Worm (Caenorhabditis elegans) whole organism, L3 larva: ENCODE measurements around the gene clec-55.
A peak's percentile ranks its signal among the peaks of the same experiment; 100 is the strongest.

Experiments used
- R02D3.7 ChIP-seq: fragments of 150-350 bp; optimal IDR thresholded peaks from 2 replicates; lab custom pipeline; 2014; ENCODE audit warnings: missing biosample characterization, missing genetic modification characterization
- ZK546.5 ChIP-seq: sonication (generic microtip); optimal IDR thresholded peaks from 2 replicates; lab custom pipeline; 2017; ENCODE audit warnings: missing biosample characterization, missing genetic modification characterization
- aly-2 ChIP-seq: fragments of 150-350 bp; optimal IDR thresholded peaks from 2 replicates; lab custom pipeline; 2014; ENCODE audit warnings: missing biosample characterization, missing genetic modification characterization
- ama-1 ChIP-seq: fragments of 150-350 bp; optimal IDR thresholded peaks from 2 replicates; lab custom pipeline; 2018
- ceh-16 ChIP-seq: sonication (generic microtip); optimal IDR thresholded peaks from 2 replicates; lab custom pipeline; 2017; ENCODE audit warnings: missing biosample characterization, missing genetic modification characterization
- ceh-82 ChIP-seq: fragments of 150-350 bp; optimal IDR thresholded peaks from 2 replicates; lab custom pipeline; 2014; ENCODE audit warnings: missing biosample characterization, missing genetic modification characterization
- ceh-9 ChIP-seq: sonication (generic microtip); optimal IDR thresholded peaks from 2 replicates; lab custom pipeline; 2018; ENCODE audit warnings: missing biosample characterization, missing genetic modification characterization
- daf-12 ChIP-seq: fragments of 150-350 bp; optimal IDR thresholded peaks from 2 replicates; lab custom pipeline; 2014; ENCODE audit warnings: missing biosample characterization, missing genetic modification reagents, missing genetic modification characterization
- egl-27 ChIP-seq: sonication (generic microtip); optimal IDR thresholded peaks from 4 replicates; lab custom pipeline; 2017; ENCODE audit warnings: missing biosample characterization, missing genetic modification reagents, missing genetic modification characterization
- egl-5 ChIP-seq: fragments of 150-350 bp; optimal IDR thresholded peaks from 2 replicates; lab custom pipeline; 2017; ENCODE audit warnings: missing biosample characterization, missing genetic modification reagents, missing genetic modification characterization, inconsistent platforms
- elt-1 ChIP-seq: fragments of 150-350 bp; optimal IDR thresholded peaks from 2 replicates; lab custom pipeline; 2014; ENCODE audit warnings: missing biosample characterization, missing genetic modification characterization
- elt-2 ChIP-seq: sonication (generic microtip); optimal IDR thresholded peaks from 2 replicates; lab custom pipeline; 2016; ENCODE audit warnings: missing genetic modification reagents, mild to moderate bottlenecking, missing genetic modification characterization, missing compliant biosample characterization
- elt-3 ChIP-seq, 3 experiments: fragments of 150-350 bp in 1 of 3; sonication (generic microtip) in 2 of 3; optimal IDR thresholded peaks; 2 replicates in 2 of 3; 4 replicates in 1 of 3; lab custom pipeline; 2014 to 2017; ENCODE audit warnings: missing biosample characterization in 3 of 3, missing genetic modification characterization in 3 of 3
- eor-1 ChIP-seq, 2 experiments: fragments of 150-350 bp; optimal IDR thresholded peaks; 2 replicates each; lab custom pipeline; 2014 to 2018; ENCODE audit warnings: missing biosample characterization in 2 of 2, missing genetic modification characterization in 2 of 2
- fkh-2 ChIP-seq: fragments of 150-350 bp; optimal IDR thresholded peaks from 2 replicates; lab custom pipeline; 2014; ENCODE audit warnings: missing biosample characterization, missing genetic modification reagents, missing genetic modification characterization
- hmg-11 ChIP-seq: sonication (generic microtip); optimal IDR thresholded peaks from 2 replicates; lab custom pipeline; 2016; ENCODE audit warnings: missing genetic modification characterization, missing compliant biosample characterization
- lin-15B ChIP-seq: fragments of 150-350 bp; optimal IDR thresholded peaks from 2 replicates; lab custom pipeline; 2014; ENCODE audit warnings: missing biosample characterization, missing genetic modification characterization
- lsy-12 ChIP-seq: sonication (generic microtip); optimal IDR thresholded peaks from 2 replicates; lab custom pipeline; 2016; ENCODE audit warnings: mild to moderate bottlenecking, missing genetic modification characterization, missing compliant biosample characterization
- mml-1 ChIP-seq: fragments of 150-350 bp; sonication (generic microtip); optimal IDR thresholded peaks from 3 replicates; lab custom pipeline; 2014; ENCODE audit warnings: missing biosample characterization, missing genetic modification characterization
- nfya-1 ChIP-seq: sonication (generic microtip); optimal IDR thresholded peaks from 2 replicates; lab custom pipeline; 2017; ENCODE audit warnings: missing genetic modification characterization, mild to moderate bottlenecking, missing compliant biosample characterization, antibody characterized with exemption, moderate library complexity; ENCODE audit not compliant: insufficient read depth
- nhr-11 ChIP-seq: fragments of 150-350 bp; optimal IDR thresholded peaks from 2 replicates; lab custom pipeline; 2014; ENCODE audit warnings: missing biosample characterization, missing genetic modification characterization
- nhr-12 ChIP-seq: fragments of 150-350 bp; optimal IDR thresholded peaks from 2 replicates; lab custom pipeline; 2014; ENCODE audit warnings: missing biosample characterization, missing genetic modification characterization
- nhr-23 ChIP-seq: fragments of 150-350 bp; optimal IDR thresholded peaks from 2 replicates; lab custom pipeline; 2014; ENCODE audit warnings: missing biosample characterization, missing genetic modification reagents, missing genetic modification characterization
- nhr-237 ChIP-seq: fragments of 150-350 bp; optimal IDR thresholded peaks from 2 replicates; lab custom pipeline; 2014; ENCODE audit warnings: missing biosample characterization, missing genetic modification characterization
- nhr-25 ChIP-seq: sonication (generic microtip); optimal IDR thresholded peaks from 2 replicates; lab custom pipeline; 2017; ENCODE audit warnings: missing biosample characterization, missing genetic modification characterization
- nhr-43 ChIP-seq: sonication (generic microtip); optimal IDR thresholded peaks from 2 replicates; lab custom pipeline; 2016; ENCODE audit warnings: mild to moderate bottlenecking, missing genetic modification characterization, missing compliant biosample characterization; ENCODE audit not compliant: poor library complexity, severe bottlenecking
- nhr-76 ChIP-seq: fragments of 150-350 bp; sonication (generic microtip); optimal IDR thresholded peaks from 5 replicates; lab custom pipeline; 2014; ENCODE audit warnings: missing biosample characterization, missing genetic modification characterization
- nhr-77 ChIP-seq: fragments of 150-350 bp; optimal IDR thresholded peaks from 2 replicates; lab custom pipeline; 2014; ENCODE audit warnings: missing biosample characterization, missing genetic modification characterization
- pha-4 ChIP-seq: fragments of 150-350 bp; optimal IDR thresholded peaks from 2 replicates; lab custom pipeline; 2014; ENCODE audit warnings: missing biosample characterization, missing genetic modification reagents, missing genetic modification characterization
- sea-2 ChIP-seq: fragments of 150-350 bp; sonication (generic microtip); optimal IDR thresholded peaks from 4 replicates; lab custom pipeline; 2014; ENCODE audit warnings: missing biosample characterization, missing genetic modification reagents, missing genetic modification characterization
- snpc-4 ChIP-seq: fragments of 150-350 bp; optimal IDR thresholded peaks from 2 replicates; lab custom pipeline; 2014; ENCODE audit warnings: missing biosample characterization, missing genetic modification characterization
- tbx-2 ChIP-seq: sonication (generic microtip); optimal IDR thresholded peaks from 2 replicates; lab custom pipeline; 2016; ENCODE audit warnings: mild to moderate bottlenecking, missing genetic modification characterization, missing compliant biosample characterization
- unc-39 ChIP-seq: sonication (generic microtip); optimal IDR thresholded peaks from 4 replicates; lab custom pipeline; 2017; ENCODE audit warnings: missing biosample characterization, missing genetic modification characterization
- zag-1 ChIP-seq: fragments of 150-350 bp; optimal IDR thresholded peaks from 2 replicates; lab custom pipeline; 2014; ENCODE audit warnings: missing biosample characterization, missing genetic modification characterization
- ztf-11 ChIP-seq: fragments of 150-350 bp; optimal IDR thresholded peaks from 2 replicates; lab custom pipeline; 2014; ENCODE audit warnings: missing biosample characterization, missing genetic modification characterization
- ztf-4 ChIP-seq: fragments of 150-350 bp; optimal IDR thresholded peaks from 2 replicates; lab custom pipeline; 2014; ENCODE audit warnings: missing biosample characterization, missing genetic modification characterization

Gene clec-55

DNA sequence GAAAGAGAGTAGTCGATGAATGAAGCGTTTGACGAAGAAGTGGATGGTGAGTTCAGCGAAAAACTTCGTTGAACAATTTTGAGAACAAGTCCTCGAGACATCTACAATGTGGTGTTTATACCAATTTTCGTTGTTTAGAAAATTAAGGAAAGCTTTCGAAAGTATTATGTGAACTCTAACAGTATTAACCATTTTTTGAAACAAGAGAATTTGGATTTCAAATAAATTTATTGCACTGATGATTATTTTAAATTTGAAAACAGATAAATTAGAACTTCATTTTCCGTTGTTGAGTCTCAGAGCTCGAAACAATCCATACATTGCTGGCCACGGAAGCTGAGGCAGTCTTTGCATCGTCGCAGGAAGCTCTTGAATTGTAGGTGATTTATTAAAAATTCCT, 43.4 kb downstream of the clec-55 start, which contains the start of gene C53A5.16:
C53A5.16 (minus strand) TSS at position 101 of the 400 bp plus-strand sequence.
- TF ChIP-seq fkh-2: no peak
- no peak for TF ChIP-seq nfya-1
- no peak for TF ChIP-seq egl-5 (tag; lab: Kevin White, UChicago)
- no peak for TF ChIP-seq lsy-12 (tag; lab: Kevin White, UChicago)
- no peak for TF ChIP-seq mml-1
- TF ChIP-seq aly-2 (tag; lab: Kevin White, UChicago): no peak
- no peak for TF ChIP-seq nhr-43
- TF ChIP-seq tbx-2: no peak
- no peak for TF ChIP-seq ztf-11 (tag; lab: Kevin White, UChicago)
- TF ChIP-seq R02D3.7: no peak
- TF ChIP-seq nhr-12 (tag; lab: Kevin White, UChicago): no peak
- TF ChIP-seq elt-3 (tag; optimal IDR thresholded peaks at IDR 0.05; lab: Kevin White, UChicago): no peak
- TF ChIP-seq snpc-4: no peak
- no peak for TF ChIP-seq ceh-9 (tag; lab: Kevin White, UChicago)
- no peak for TF ChIP-seq nhr-11
- TF ChIP-seq nhr-76: no peak
- no peak for TF ChIP-seq sea-2
- no peak for TF ChIP-seq nhr-77 (tag; lab: Kevin White, UChicago)
- TF ChIP-seq nhr-23 (tag; lab: Kevin White, UChicago): no peak

ce11 chrV:14523105-14523504, 44.0 kb downstream of the clec-55 start, which contains the start of gene C53A5.2:
Gene C53A5.2 (minus strand): TSS chrV:14523205.
- no peak for TF ChIP-seq pha-4 (tag; lab: Kevin White, UChicago)
- no peak for TF ChIP-seq ceh-82 (tag; lab: Kevin White, UChicago)
- TF ChIP-seq ztf-4 (tag; lab: Kevin White, UChicago): no peak
- TF ChIP-seq ZK546.5: no peak
- no peak for TF ChIP-seq nhr-25 (tag; lab: Kevin White, UChicago)
- no peak for TF ChIP-seq ztf-11 (tag; lab: Kevin White, UChicago)
- TF ChIP-seq elt-2 (tag; lab: Kevin White, UChicago): no peak
- TF ChIP-seq hmg-11 (tag; lab: Kevin White, UChicago): no peak

DNA sequence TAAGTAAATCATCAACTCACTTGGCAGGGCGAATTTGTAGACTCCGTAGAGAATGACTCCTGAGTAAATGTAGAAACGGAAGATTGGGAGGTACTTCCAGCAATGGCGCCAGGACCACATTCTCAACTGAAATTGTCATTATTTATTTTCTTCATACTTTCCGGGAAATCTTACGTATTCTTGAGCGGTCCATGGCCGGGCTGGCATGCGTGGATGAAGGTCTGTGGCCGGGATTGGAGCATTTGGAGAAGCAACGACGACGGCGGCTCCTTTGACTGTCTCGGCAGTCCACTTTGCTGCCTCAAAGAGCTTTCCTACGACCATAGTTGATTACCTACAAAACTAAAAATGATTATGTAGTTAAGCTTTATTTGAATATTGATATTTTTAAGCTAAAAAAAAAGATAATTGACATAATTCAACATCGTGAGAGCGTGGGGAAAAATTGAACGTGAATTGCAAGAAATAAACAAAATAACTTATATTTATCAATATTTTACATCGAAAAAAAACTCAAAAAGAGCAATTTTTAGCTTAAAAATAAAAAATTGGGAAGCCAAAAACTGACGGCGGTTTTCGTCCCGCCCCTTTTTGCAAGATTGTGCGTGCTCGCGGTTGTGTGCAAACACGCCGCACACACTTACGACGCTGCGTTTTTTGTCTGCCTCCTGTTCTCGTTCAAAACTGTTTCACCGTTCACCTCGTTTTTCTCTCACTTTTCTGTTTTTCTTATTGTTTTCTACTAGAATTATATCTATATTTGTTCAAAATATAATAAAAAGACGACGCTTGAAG, 44.9 kb downstream of the clec-55 start, which contains the start of gene ril-1:
ril-1 (minus strand) TSS at position 342 of the 795 bp plus-strand sequence.
- no peak for TF ChIP-seq ama-1 (lab: Kevin White, UChicago)
- TF ChIP-seq lin-15B (tag; lab: Kevin White, UChicago): peak; percentile 54
- no peak for TF ChIP-seq elt-3 (tag; optimal IDR thresholded peaks at IDR 0.05; lab: Kevin White, UChicago)
- TF ChIP-seq nhr-23 (tag; lab: Kevin White, UChicago): peak; percentile 7
- no peak for TF ChIP-seq ZK546.5
- no peak for TF ChIP-seq unc-39
- no peak for TF ChIP-seq ceh-82 (tag; lab: Kevin White, UChicago)
- peak; percentile 49 for TF ChIP-seq hmg-11 (tag; lab: Kevin White, UChicago)
- no peak for TF ChIP-seq ceh-16 (tag; lab: Kevin White, UChicago)
- peak; percentile 64 for TF ChIP-seq nfya-1
- no peak for TF ChIP-seq elt-1 (tag; lab: Kevin White, UChicago)
- no peak for TF ChIP-seq R02D3.7
- TF ChIP-seq egl-27 (tag; lab: Kevin White, UChicago): no peak
- no peak for TF ChIP-seq zag-1
- peak; percentile 29 for TF ChIP-seq nhr-25 (tag; lab: Kevin White, UChicago)
- no peak for TF ChIP-seq ztf-4 (tag; lab: Kevin White, UChicago)
- no peak for TF ChIP-seq eor-1 (tag; optimal IDR thresholded peaks at IDR 0.05; lab: Kevin White, UChicago)
- TF ChIP-seq daf-12 (tag; lab: Kevin White, UChicago): no peak
- peak; percentile 48 for TF ChIP-seq elt-2 (tag; lab: Kevin White, UChicago)

- TF ChIP-seq egl-27 (tag; lab: Kevin White, UChicago) (no peak), nhr-237 (no peak), mml-1 (no peak), fkh-2 (no peak), elt-1 (tag; lab: Kevin White, UChicago) (no peak), ztf-4 (tag; lab: Kevin White, UChicago) (no peak), unc-39 (no peak), ceh-9 (tag; lab: Kevin White, UChicago) (no peak), nfya-1 (no peak), ceh-16 (tag; lab: Kevin White, UChicago) (no peak), lin-15B (tag; lab: Kevin White, UChicago) (no peak)
Observed at ce11 chrV:14525089-14525488, 46.0 kb downstream of the clec-55 start, which contains the start of gene hda-1. Gene hda-1 (plus strand): TSS chrV:14525389.
